Worm (Caenorhabditis elegans) whole organism, young adult: ENCODE data around the gene C33H5.2.

ENCODE experiments used
- B0019.2 ChIP-seq: fragments of 200-800 bp; sonication (Bioruptor generic); conservative IDR thresholded peaks from 2 replicates; pipeline ENCODE4 v1.3.6; 2022; ENCODE audit warnings: missing genetic modification reagents, missing genetic modification characterization, missing compliant biosample characterization
- B0035.1 ChIP-seq: sonication (generic microtip); optimal IDR thresholded peaks from 2 replicates; lab custom pipeline; 2016; ENCODE audit warnings: missing genetic modification characterization, mild to moderate bottlenecking, missing compliant biosample characterization, missing genotype, missing genetic modification reagents
- C17E4.6 ChIP-seq: fragments of 200-800 bp; sonication (Bioruptor generic); IDR thresholded peaks from 2 replicates; pipeline ENCODE4 v1.3.6; 2022; ENCODE audit warnings: missing genetic modification reagents, missing genetic modification characterization, missing compliant biosample characterization
- F39B2.1 ChIP-seq: fragments of 200-800 bp; sonication (Bioruptor generic); IDR thresholded peaks from 2 replicates; pipeline ENCODE4 v1.3.6; 2022; ENCODE audit warnings: missing genetic modification reagents, missing genetic modification characterization, missing compliant biosample characterization
- F57C9.4 ChIP-seq: sonication (generic microtip); optimal IDR thresholded peaks from 2 replicates; lab custom pipeline; 2017; ENCODE audit warnings: mild to moderate bottlenecking, missing genetic modification characterization, missing compliant biosample characterization
- Y53F4B.3 ChIP-seq: fragments of 200-800 bp; sonication (Bioruptor generic); IDR thresholded peaks from 2 replicates; pipeline ENCODE4 v1.3.6; 2022; ENCODE audit warnings: missing genetic modification reagents, missing genetic modification characterization, missing compliant biosample characterization
- Y56A3A.18 ChIP-seq: fragments of 200-800 bp; sonication (Bioruptor generic); IDR thresholded peaks from 2 replicates; pipeline ENCODE4 v1.3.6; 2022; ENCODE audit warnings: missing genetic modification reagents, missing genetic modification characterization, missing compliant biosample characterization
- Y67H2A.10 ChIP-seq: fragments of 200-800 bp; sonication (Bioruptor generic); conservative IDR thresholded peaks from 2 replicates; pipeline ENCODE4 v1.3.6; 2022; ENCODE audit warnings: missing genetic modification reagents, missing genetic modification characterization, missing compliant biosample characterization
- akir-1 ChIP-seq: fragments of 200-800 bp; sonication (Bioruptor generic); optimal IDR thresholded peaks from 2 replicates; lab custom pipeline; 2018; ENCODE audit warnings: mild to moderate bottlenecking, missing genetic modification characterization, moderate library complexity, missing compliant biosample characterization
- ama-1 ChIP-seq, 3 experiments: fragments of 150-350 bp in 1 of 3; sonication (generic microtip) in 2 of 3; optimal IDR thresholded peaks; 2 replicates each; lab custom pipeline; 2014 to 2018; ENCODE audit warnings: missing biosample characterization in 2 of 3, missing genetic modification characterization in 2 of 3, missing genetic modification reagents in 2 of 3
- aptf-2 ChIP-seq: fragments of 200-800 bp; sonication (Bioruptor generic); conservative IDR thresholded peaks from 2 replicates; pipeline ENCODE4 v1.3.6; 2022; ENCODE audit warnings: missing genetic modification reagents, missing genetic modification characterization, missing compliant biosample characterization
- attf-3 ChIP-seq: fragments of 200-800 bp; sonication (Bioruptor generic); conservative IDR thresholded peaks from 2 replicates; pipeline ENCODE4 v1.3.6; 2022; ENCODE audit warnings: missing genetic modification reagents, missing genetic modification characterization, missing compliant biosample characterization
- attf-6 ChIP-seq: fragments of 200-800 bp; sonication (Bioruptor generic); IDR thresholded peaks from 2 replicates; pipeline ENCODE4 v1.3.6; 2022; ENCODE audit warnings: missing genetic modification reagents, missing genetic modification characterization, missing compliant biosample characterization
- bed-1 ChIP-seq: fragments of 200-800 bp; sonication (Bioruptor generic); IDR thresholded peaks from 2 replicates; pipeline ENCODE4 v1.3.6; 2022; ENCODE audit warnings: missing genetic modification reagents, missing genetic modification characterization, missing compliant biosample characterization
- ccch-3 ChIP-seq: fragments of 200-800 bp; sonication (Bioruptor generic); optimal IDR thresholded peaks from 2 replicates; lab custom pipeline; 2018; ENCODE audit warnings: mild to moderate bottlenecking, missing genetic modification characterization, missing compliant biosample characterization
- ceh-100 ChIP-seq: fragments of 200-800 bp; sonication (Bioruptor generic); IDR thresholded peaks from 2 replicates; pipeline ENCODE4 v1.3.6; 2022; ENCODE audit warnings: missing genetic modification reagents, missing genetic modification characterization, missing compliant biosample characterization
- ceh-79 ChIP-seq: sonication (generic microtip); optimal IDR thresholded peaks from 2 replicates; lab custom pipeline; 2017; ENCODE audit warnings: mild to moderate bottlenecking, missing genetic modification characterization, missing compliant biosample characterization
- chd-7 ChIP-seq: sonication (generic microtip); optimal IDR thresholded peaks from 2 replicates; lab custom pipeline; 2016; ENCODE audit warnings: mild to moderate bottlenecking, missing genetic modification characterization, moderate library complexity, missing compliant biosample characterization
- dox-1 ChIP-seq: fragments of 200-800 bp; sonication (Bioruptor generic); IDR thresholded peaks from 2 replicates; pipeline ENCODE4 v1.3.6; 2022; ENCODE audit warnings: missing genetic modification reagents, missing genetic modification characterization, missing compliant biosample characterization
- egrh-3 ChIP-seq: fragments of 200-800 bp; sonication (Bioruptor generic); IDR thresholded peaks from 2 replicates; pipeline ENCODE4 v1.3.6; 2022; ENCODE audit warnings: missing genetic modification reagents, missing genetic modification characterization, missing compliant biosample characterization
- fkh-3 ChIP-seq: sonication (generic microtip); optimal IDR thresholded peaks from 2 replicates; lab custom pipeline; 2016; ENCODE audit warnings: mild to moderate bottlenecking, missing genetic modification characterization, missing compliant biosample characterization
- him-1 ChIP-seq: sonication (generic microtip); optimal IDR thresholded peaks from 2 replicates; lab custom pipeline; 2016; ENCODE audit warnings: missing genotype, missing genetic modification reagents, missing genetic modification characterization, missing compliant biosample characterization
- hmg-1.2 ChIP-seq: fragments of 200-800 bp; sonication (Bioruptor generic); IDR thresholded peaks from 2 replicates; pipeline ENCODE4 v1.3.6; 2022; ENCODE audit warnings: missing genetic modification reagents, missing genetic modification characterization, missing compliant biosample characterization
- hmg-20 ChIP-seq: fragments of 200-800 bp; sonication (Bioruptor generic); IDR thresholded peaks from 2 replicates; pipeline ENCODE4 v1.3.6; 2022; ENCODE audit warnings: missing genetic modification reagents, missing genetic modification characterization, missing compliant biosample characterization
- hrde-1 ChIP-seq: sonication (generic microtip); optimal IDR thresholded peaks from 2 replicates; lab custom pipeline; 2016; ENCODE audit warnings: missing genetic modification characterization, mild to moderate bottlenecking, missing compliant biosample characterization, moderate library complexity, missing genotype, missing genetic modification reagents, borderline replicate concordance
- let-526 ChIP-seq: fragments of 200-800 bp; sonication (Bioruptor generic); IDR thresholded peaks from 2 replicates; pipeline ENCODE4 v1.3.6; 2022; ENCODE audit warnings: missing genetic modification reagents, missing genetic modification characterization, missing compliant biosample characterization
- lsy-27 ChIP-seq: sonication (generic microtip); optimal IDR thresholded peaks from 2 replicates; lab custom pipeline; 2017; ENCODE audit warnings: missing genetic modification characterization, mild to moderate bottlenecking, missing compliant biosample characterization, antibody characterized with exemption, missing genotype, borderline replicate concordance; ENCODE audit not compliant: insufficient read depth
- madf-3 ChIP-seq: fragments of 200-800 bp; sonication (Bioruptor generic); IDR thresholded peaks from 2 replicates; pipeline ENCODE4 v1.3.6; 2022; ENCODE audit warnings: missing genetic modification reagents, missing genetic modification characterization, missing compliant biosample characterization
- mel-28 ChIP-seq: sonication (generic microtip); optimal IDR thresholded peaks from 2 replicates; lab custom pipeline; 2016; ENCODE audit warnings: borderline replicate concordance, mild to moderate bottlenecking, missing genetic modification characterization, missing compliant biosample characterization
- nfya-2 ChIP-seq: fragments of 200-800 bp; sonication (Bioruptor generic); IDR thresholded peaks from 2 replicates; pipeline ENCODE4 v1.3.6; 2022; ENCODE audit warnings: missing genetic modification reagents, missing genetic modification characterization, missing compliant biosample characterization
- nfyb-1 ChIP-seq: fragments of 200-800 bp; sonication (Bioruptor generic); IDR thresholded peaks from 2 replicates; pipeline ENCODE4 v1.3.6; 2022; ENCODE audit warnings: missing genetic modification reagents, missing genetic modification characterization, missing compliant biosample characterization
- nhr-120 ChIP-seq: fragments of 200-800 bp; sonication (Bioruptor generic); IDR thresholded peaks from 2 replicates; pipeline ENCODE4 v1.3.6; 2022; ENCODE audit warnings: missing genetic modification characterization, missing compliant biosample characterization
- nhr-179 ChIP-seq: sonication (generic microtip); optimal IDR thresholded peaks from 2 replicates; lab custom pipeline; 2016; ENCODE audit warnings: mild to moderate bottlenecking, missing genetic modification characterization, missing compliant biosample characterization
- nhr-90 ChIP-seq: sonication (generic microtip); optimal IDR thresholded peaks from 2 replicates; lab custom pipeline; 2016; ENCODE audit warnings: missing genotype, mild to moderate bottlenecking, missing genetic modification characterization, missing compliant biosample characterization
- repo-1 ChIP-seq: sonication (generic microtip); optimal IDR thresholded peaks from 2 replicates; lab custom pipeline; 2017; ENCODE audit warnings: mild to moderate bottlenecking, missing genetic modification characterization, missing compliant biosample characterization
- rpc-1 ChIP-seq, 2 experiments: fragments of 150-350 bp in 1 of 2; sonication (generic microtip) in 1 of 2; optimal IDR thresholded peaks; 2 replicates each; lab custom pipeline; 2014 to 2018; ENCODE audit warnings: missing biosample characterization in 1 of 2, missing genetic modification characterization in 1 of 2, missing genetic modification reagents in 1 of 2, missing genotype in 1 of 2
- sdz-38 ChIP-seq: sonication (generic microtip); optimal IDR thresholded peaks from 2 replicates; lab custom pipeline; 2016; ENCODE audit warnings: missing genotype, missing genetic modification characterization, missing compliant biosample characterization
- snpc-1.1 ChIP-seq: sonication (generic microtip); optimal IDR thresholded peaks from 2 replicates; lab custom pipeline; 2017; ENCODE audit warnings: missing genetic modification characterization, mild to moderate bottlenecking, missing compliant biosample characterization, antibody characterized with exemption, moderate library complexity, missing genotype, missing genetic modification reagents; ENCODE audit not compliant: insufficient read depth
- snpc-1.3 ChIP-seq: sonication (generic microtip); optimal IDR thresholded peaks from 2 replicates; lab custom pipeline; 2017; ENCODE audit warnings: missing genetic modification characterization, mild to moderate bottlenecking, missing compliant biosample characterization, antibody characterized with exemption, moderate library complexity, missing genotype, missing genetic modification reagents; ENCODE audit not compliant: insufficient read depth
- unc-62 ChIP-seq: fragments of 150-350 bp; optimal IDR thresholded peaks from 2 replicates; lab custom pipeline; 2014; ENCODE audit warnings: missing biosample characterization, missing genetic modification reagents, missing genetic modification characterization
- xnd-1 ChIP-seq: sonication (generic microtip); optimal IDR thresholded peaks from 2 replicates; lab custom pipeline; 2016; ENCODE audit warnings: missing genotype, missing genetic modification reagents, missing genetic modification characterization, missing compliant biosample characterization
- zfh-2 ChIP-seq: fragments of 200-800 bp; sonication (Bioruptor generic); conservative IDR thresholded peaks from 2 replicates; pipeline ENCODE4 v1.3.6; 2022; ENCODE audit warnings: missing genetic modification reagents, missing genetic modification characterization, missing compliant biosample characterization
- ztf-22 ChIP-seq: fragments of 200-800 bp; sonication (Bioruptor generic); optimal IDR thresholded peaks from 2 replicates; lab custom pipeline; 2018; ENCODE audit warnings: mild to moderate bottlenecking, missing genetic modification characterization, moderate library complexity, missing compliant biosample characterization
- ztf-26 ChIP-seq: sonication (generic microtip); optimal IDR thresholded peaks from 2 replicates; lab custom pipeline; 2017; ENCODE audit warnings: missing genetic modification characterization, missing compliant biosample characterization
- ztf-3 ChIP-seq: fragments of 200-800 bp; sonication (Bioruptor generic); optimal IDR thresholded peaks from 2 replicates; lab custom pipeline; 2018; ENCODE audit warnings: mild to moderate bottlenecking, missing genetic modification characterization, missing compliant biosample characterization

Gene C33H5.2

DNA sequence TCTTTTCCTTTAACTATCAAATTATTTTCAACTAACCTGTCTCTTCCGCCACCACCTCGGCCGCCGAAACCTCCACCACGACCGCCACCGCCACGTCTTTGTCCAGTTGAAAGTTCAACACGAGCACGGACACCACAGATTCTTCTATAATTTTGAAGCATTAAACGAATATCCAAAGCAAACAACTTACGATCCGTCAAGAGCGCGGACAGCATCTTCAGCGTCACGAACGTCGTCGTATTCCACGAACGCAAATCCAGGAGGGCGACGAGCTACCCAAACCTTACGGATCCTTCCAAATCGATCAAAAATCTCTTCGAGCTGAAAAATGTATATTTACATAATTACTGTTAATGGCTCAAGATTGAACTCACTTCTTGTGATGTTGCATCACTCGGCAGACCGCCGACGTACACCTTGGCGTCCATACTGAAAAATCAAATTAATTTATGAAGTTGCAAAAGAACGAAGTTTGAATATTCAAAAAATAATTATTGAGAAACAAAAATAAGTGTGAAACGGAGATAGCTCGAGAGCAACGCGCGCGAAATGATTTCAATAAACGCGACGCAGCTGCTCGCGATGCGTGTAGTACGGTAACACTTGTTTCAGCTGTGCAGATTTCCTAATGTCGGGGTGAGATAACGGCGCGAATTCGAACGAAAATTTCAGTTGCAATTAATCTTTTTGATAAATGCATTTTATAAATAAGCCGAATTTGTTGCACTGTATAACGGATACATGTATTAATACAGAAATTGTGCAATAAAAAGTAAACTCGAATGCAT is 13.8 kb upstream of the C33H5.2 start, which contains the start of gene rsp-6 (continued):
- TF ChIP-seq hrde-1 (tag; lab: Kevin White, UChicago) (no peak), rpc-1 (optimal IDR thresholded peaks at IDR 0.05; lab: Kevin White, UChicago) (no peak), rpc-1 (tag; optimal IDR thresholded peaks at IDR 0.05; lab: Kevin White, UChicago) (no peak), ztf-26 (no peak), F39B2.1 (no peak), ztf-22 (GFP tag; lab: Kevin White, UChicago) (no peak), nfyb-1 (GFP tag; lab: Robert Waterston, UW) (peak; percentile 77), hmg-1.2 (GFP tag; lab: Robert Waterston, UW) (peak; percentile 58; the same call in 1 of the 2 replicates), attf-6 (GFP tag; lab: Robert Waterston, UW) (no peak; the same call in 1 of the 2 replicates), akir-1 (GFP tag; lab: Kevin White, UChicago) (no peak), nhr-90 (tag; lab: Kevin White, UChicago) (peak; percentile 19), mel-28 (tag; lab: Kevin White, UChicago) (no peak), madf-3 (GFP tag; lab: Robert Waterston, UW) (peak; percentile 99), aptf-2 (GFP tag; lab: Robert Waterston, UW) (peak; percentile 29; the same call in 1 of the 2 replicates), nhr-179 (no peak), B0035.1 (tag; lab: Kevin White, UChicago) (no peak), egrh-3 (peak; percentile 64), ccch-3 (GFP tag; lab: Kevin White, UChicago) (no peak), sdz-38 (tag; lab: Kevin White, UChicago) (no peak), ama-1 (optimal IDR thresholded peaks at IDR 0.05; lab: Kevin White, UChicago) (peak; percentile 28), ama-1 (GFP tag; optimal IDR thresholded peaks at IDR 0.05; lab: Kevin White, UChicago) (peak in 1 of 2 experiments; percentile 29), B0019.2 (peak; percentile 77), him-1 (tag; lab: Kevin White, UChicago) (peak; percentile 43), xnd-1 (peak; percentile 78), let-526 (GFP tag; lab: Robert Waterston, UW) (0 out of 2 replicates have a peak, but pooled peaks have one; percentile 70), Y56A3A.18 (GFP tag; lab: Robert Waterston, UW) (no peak), nfya-2 (no peak), snpc-1.3 (tag; lab: Kevin White, UChicago) (peak; percentile 80), dox-1 (GFP tag; lab: Robert Waterston, UW) (peak; percentile 84), chd-7 (tag; lab: Kevin White, UChicago) (no peak), bed-1 (GFP tag; lab: Robert Waterston, UW) (no peak), hmg-20 (no peak), F57C9.4 (no peak), attf-3 (peak; percentile 30; the same call in 1 of the 2 replicates), Y67H2A.10 (GFP tag; lab: Robert Waterston, UW) (peak; percentile 18; the same call in 1 of the 2 replicates), ceh-100 (GFP tag; lab: Robert Waterston, UW) (peak; percentile 61), ztf-3 (no peak), Y53F4B.3 (GFP tag; lab: Robert Waterston, UW) (no peak), unc-62 (GFP tag; lab: Kevin White, UChicago) (no peak), repo-1 (no peak), ceh-79 (tag; lab: Kevin White, UChicago) (no peak), fkh-3 (tag; lab: Kevin White, UChicago) (no peak), snpc-1.1 (tag; lab: Kevin White, UChicago) (peak; percentile 43), zfh-2 (GFP tag; lab: Robert Waterston, UW) (no peak), C17E4.6 (GFP tag; lab: Robert Waterston, UW) (peak; percentile 43; the same call in 1 of the 2 replicates), nhr-120 (0 out of 2 replicates have a peak, but pooled peaks have one; percentile 43), lsy-27 (tag; lab: Kevin White, UChicago) (no peak)
